Worm (Caenorhabditis elegans) whole organism, midembryonic: Measurements from ENCODE around the gene nhl-3.
"Not testable (repeated sequence)": the region's sequence is repeated elsewhere in the genome, so short reads cannot be mapped to it uniquely, and the experiment has no call there.

Experiments used
- T22C8.4 ChIP-seq: fragments of 200-800 bp; sonication (Bioruptor generic); IDR thresholded peaks from 2 replicates; pipeline ENCODE4 v1.3.6; 2022; ENCODE audit warnings: missing genetic modification characterization, missing compliant biosample characterization
- cog-1 ChIP-seq: sonication (generic microtip); optimal IDR thresholded peaks from 2 replicates; lab custom pipeline; 2016; ENCODE audit warnings: missing genetic modification characterization, missing compliant biosample characterization
- flt-1 ChIP-seq: fragments of 200-800 bp; sonication (Bioruptor generic); IDR thresholded peaks from 2 replicates; pipeline ENCODE4 v1.3.6; 2022; ENCODE audit warnings: missing genetic modification characterization, missing compliant biosample characterization
- klf-2 ChIP-seq: fragments of 200-800 bp; sonication (Bioruptor generic); conservative IDR thresholded peaks from 2 replicates; pipeline ENCODE4 v1.3.6; 2022; ENCODE audit warnings: missing genetic modification reagents, missing genetic modification characterization, missing compliant biosample characterization
- med-1 ChIP-seq: sonication (generic microtip); optimal IDR thresholded peaks from 2 replicates; lab custom pipeline; 2017; ENCODE audit warnings: missing genetic modification characterization, mild to moderate bottlenecking, missing compliant biosample characterization, antibody characterized with exemption, missing genetic modification reagents; ENCODE audit not compliant: insufficient read depth
- ref-1 ChIP-seq: fragments of 200-800 bp; sonication (Bioruptor generic); conservative IDR thresholded peaks from 2 replicates; pipeline ENCODE4 v1.3.6; 2022; ENCODE audit warnings: missing genetic modification reagents, missing genetic modification characterization, missing compliant biosample characterization
- tab-1 ChIP-seq: fragments of 200-800 bp; sonication (Bioruptor generic); IDR thresholded peaks from 2 replicates; pipeline ENCODE4 v1.3.6; 2022; ENCODE audit warnings: missing genetic modification characterization, missing compliant biosample characterization
- ztf-23 ChIP-seq: fragments of 200-800 bp; sonication (Bioruptor generic); IDR thresholded peaks from 2 replicates; pipeline ENCODE4 v1.3.6; 2022; ENCODE audit warnings: missing genetic modification reagents, missing genetic modification characterization, missing compliant biosample characterization
- ztf-29 ChIP-seq: fragments of 200-800 bp; sonication (Bioruptor generic); IDR thresholded peaks from 2 replicates; pipeline ENCODE4 v1.3.6; 2022; ENCODE audit warnings: missing genetic modification reagents, missing genetic modification characterization, missing compliant biosample characterization

ce11 chrII:612361-612760 lies 10.4 kb upstream of the nhl-3 start, which contains the start of gene clec-118:
- TF ChIP-seq flt-1 (GFP tag; lab: Robert Waterston, UW); ztf-29 (GFP tag; lab: Robert Waterston, UW); tab-1 (GFP tag; lab: Robert Waterston, UW); klf-2 (GFP tag; lab: Robert Waterston, UW); ztf-23 (GFP tag; lab: Robert Waterston, UW); T22C8.4 (GFP tag; lab: Robert Waterston, UW); ref-1 (GFP tag; lab: Robert Waterston, UW); cog-1 (tag; lab: Kevin White, UChicago); med-1 (GFP tag; lab: Kevin White, UChicago): not testable (repeated sequence)
